Worm (Caenorhabditis elegans) whole organism, L3 larva: ENCODE measurements around the gene C04G6.2.

Experiments used
- egl-27 ChIP-seq: sonication (generic microtip); optimal IDR thresholded peaks from 4 replicates; lab custom pipeline; 2017; ENCODE audit warnings: missing biosample characterization, missing genetic modification reagents, missing genetic modification characterization
- lin-39 ChIP-seq: fragments of 150-350 bp; optimal IDR thresholded peaks from 2 replicates; lab custom pipeline; 2018; ENCODE audit warnings: missing biosample characterization, missing genetic modification reagents, missing genetic modification characterization
- mdl-1 ChIP-seq: fragments of 150-350 bp; optimal IDR thresholded peaks from 2 replicates; lab custom pipeline; 2014; ENCODE audit warnings: missing biosample characterization, missing genetic modification characterization
- pqm-1 ChIP-seq: fragments of 150-350 bp; optimal IDR thresholded peaks from 2 replicates; lab custom pipeline; 2017; ENCODE audit warnings: missing biosample characterization, missing genetic modification characterization, inconsistent platforms
- unc-39 ChIP-seq: sonication (generic microtip); optimal IDR thresholded peaks from 4 replicates; lab custom pipeline; 2017; ENCODE audit warnings: missing biosample characterization, missing genetic modification characterization
- unc-62 ChIP-seq: fragments of 150-350 bp; sonication (generic microtip); optimal IDR thresholded peaks from 4 replicates; lab custom pipeline; 2014; ENCODE audit warnings: missing biosample characterization, missing genetic modification reagents, missing genetic modification characterization
- ztf-11 ChIP-seq: fragments of 150-350 bp; optimal IDR thresholded peaks from 2 replicates; lab custom pipeline; 2014; ENCODE audit warnings: missing biosample characterization, missing genetic modification characterization
- ztf-4 ChIP-seq: fragments of 150-350 bp; optimal IDR thresholded peaks from 2 replicates; lab custom pipeline; 2014; ENCODE audit warnings: missing biosample characterization, missing genetic modification characterization

DNA sequence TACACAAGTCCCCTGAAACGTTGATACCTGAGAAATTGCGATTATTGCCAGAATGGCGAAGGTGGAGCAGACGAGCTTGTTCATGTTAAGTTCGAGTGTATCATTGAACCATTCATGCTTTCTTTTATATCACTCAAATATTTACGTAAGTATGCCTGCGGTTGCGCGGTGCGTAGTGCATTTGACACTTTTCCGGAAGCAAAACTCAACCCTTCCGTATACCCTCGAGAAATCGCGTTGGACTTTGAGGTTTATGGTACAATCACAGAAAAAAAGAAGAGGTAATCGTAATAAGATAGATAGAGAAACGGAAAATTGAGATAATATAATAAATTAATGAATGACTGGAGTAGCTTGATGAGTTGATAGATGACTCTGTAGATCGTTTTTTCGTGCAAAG is 23.5 kb upstream of the C04G6.2 start, which contains the start of gene idpb-2:
- TF ChIP-seq unc-39 (tag; lab: Kevin White, UChicago): no peak
- TF ChIP-seq egl-27: no peak
- TF ChIP-seq ztf-4 (tag; lab: Kevin White, UChicago): no peak
- no peak for TF ChIP-seq unc-62
- TF ChIP-seq ztf-11 (tag; lab: Kevin White, UChicago): no peak
- TF ChIP-seq pqm-1: no peak
- no peak for TF ChIP-seq mdl-1 (tag; lab: Kevin White, UChicago)
- no peak for TF ChIP-seq lin-39 (tag; lab: Kevin White, UChicago)
